Worm (Caenorhabditis elegans) whole organism, L3 larva: Measurements from ENCODE around the gene F29A7.4.

Experiments used
- lin-39 ChIP-seq: fragments of 150-350 bp; optimal IDR thresholded peaks from 2 replicates; lab custom pipeline; 2018; ENCODE audit warnings: missing biosample characterization, missing genetic modification reagents, missing genetic modification characterization
- nhr-28 ChIP-seq: fragments of 150-350 bp; optimal IDR thresholded peaks from 2 replicates; lab custom pipeline; 2014; ENCODE audit warnings: missing biosample characterization, missing genetic modification characterization

DNA sequence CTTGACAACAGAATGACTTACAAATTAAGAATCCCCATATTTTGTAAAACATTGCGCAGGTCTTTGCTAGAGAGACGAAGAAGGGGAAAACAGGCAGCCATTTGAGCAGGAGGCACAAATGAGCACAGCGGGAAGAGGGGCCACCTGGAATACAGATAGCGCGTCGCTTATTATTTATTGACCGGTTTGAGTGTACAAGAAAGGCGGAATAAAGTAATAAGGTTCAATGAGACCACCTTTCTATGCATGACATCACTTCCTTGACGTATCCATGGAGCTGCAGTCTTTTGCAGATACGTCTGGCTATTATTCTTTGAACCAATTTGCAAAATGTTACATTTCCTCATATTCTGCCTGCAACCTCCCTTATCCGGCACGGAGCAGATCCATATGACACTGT, 25.1 kb downstream of the F29A7.4 start, which contains the start of gene fbxb-111:
- no peak for TF ChIP-seq lin-39 (tag; lab: Kevin White, UChicago)
- TF ChIP-seq nhr-28, result no peak
